Worm (Caenorhabditis elegans) whole organism, late embryonic: ENCODE results near the gene hrg-3.

Experiments
- hlh-15 ChIP-seq: sonication (generic microtip); optimal IDR thresholded peaks from 2 replicates; lab custom pipeline; 2016; ENCODE audit warnings: missing genetic modification characterization, missing compliant biosample characterization
- pha-4 ChIP-seq: fragments of 150-350 bp; optimal IDR thresholded peaks from 2 replicates; lab custom pipeline; 2018; ENCODE audit warnings: missing biosample characterization, missing genetic modification reagents, missing genetic modification characterization
- pqm-1 ChIP-seq: sonication (generic microtip); optimal IDR thresholded peaks from 2 replicates; lab custom pipeline; 2016; ENCODE audit warnings: missing genetic modification characterization, missing compliant biosample characterization
- sdc-2 ChIP-seq: sonication (generic microtip); optimal IDR thresholded peaks from 2 replicates; lab custom pipeline; 2016; ENCODE audit warnings: missing genotype, missing genetic modification characterization, missing compliant biosample characterization
- tbx-2 ChIP-seq: sonication (generic microtip); optimal IDR thresholded peaks from 2 replicates; lab custom pipeline; 2016; ENCODE audit warnings: missing genetic modification characterization, missing compliant biosample characterization

ce11 chrV:9771970-9772369, 15.7 kb downstream of the hrg-3 start, which contains the start of gene F46B6.2:
- no peak for TF ChIP-seq sdc-2 (tag; lab: Kevin White, UChicago)
- TF ChIP-seq hlh-15 (tag; lab: Kevin White, UChicago): no peak
- TF ChIP-seq pha-4: no peak
- TF ChIP-seq tbx-2 (tag; lab: Kevin White, UChicago): no peak
- TF ChIP-seq pqm-1: no peak
